ENCODE assay signal across 6 fruit fly cellular contexts in the genomic region with DNA sequence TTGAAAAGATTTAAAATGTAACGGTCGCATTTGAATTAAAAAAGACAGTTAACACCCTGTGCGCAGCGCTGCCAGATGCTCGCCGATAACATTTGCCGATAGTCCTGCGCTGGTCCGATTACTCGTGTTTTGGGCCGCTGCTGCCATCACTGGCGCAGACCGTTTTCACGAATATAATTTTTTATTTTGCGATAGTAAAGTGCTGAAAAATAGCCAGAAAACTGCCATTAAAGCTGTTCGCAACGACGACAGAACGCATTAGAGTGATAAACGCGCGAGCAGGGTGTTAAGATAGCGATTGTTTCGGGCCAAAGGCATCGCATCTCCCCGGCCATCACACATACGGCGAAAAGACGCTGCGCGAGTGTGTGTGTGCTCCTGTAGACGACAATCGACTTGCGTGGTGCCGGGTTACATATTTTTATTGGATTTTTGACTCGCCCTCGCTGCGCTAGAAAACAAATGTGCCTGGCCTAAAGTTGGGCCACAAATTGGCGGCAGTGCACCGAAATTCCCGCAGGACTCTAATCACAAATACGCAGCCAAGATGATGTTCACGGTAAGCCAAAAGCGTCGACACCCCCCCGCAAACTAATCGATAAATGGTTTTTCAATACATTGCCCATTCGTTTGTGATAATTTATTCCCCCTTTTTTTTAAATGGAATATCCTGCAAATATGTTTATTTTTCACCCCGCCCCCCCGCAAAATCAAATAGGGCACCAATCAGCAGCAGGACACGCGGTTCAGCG.
TF ChIP-seq lines count a peak whose summit lies in the region.

Gene Srrm1, plus strand, starts transcription at position 116 of the 752 bp plus-strand sequence.

- TF ChIP-seq CTCF in S2 (optimal IDR thresholded peaks at IDR 0.05; lab: Kevin White, UChicago): peak; percentile 21 to 55
- peak; percentile 67 for TF ChIP-seq CTCF in whole organism, embryonic (GFP tag; optimal IDR thresholded peaks at IDR 0.05; lab: Kevin White, UChicago)

TF ChIP-seq in whole organism, adult, 20 proteins besides CTCF, POLR2A, EP300 and RAD21:
- peak; percentile 24 for TF ChIP-seq Mnt (GFP tag; optimal IDR thresholded peaks at IDR 0.05; lab: Kevin White, UChicago)
- TF ChIP-seq CG1620 (GFP tag; optimal IDR thresholded peaks at IDR 0.05; lab: Kevin White, UChicago): peak; percentile 55
- TF ChIP-seq Crg-1 (GFP tag; optimal IDR thresholded peaks at IDR 0.05; lab: Kevin White, UChicago): peak; percentile 26
- no peak for TF ChIP-seq tj (GFP tag; optimal IDR thresholded peaks at IDR 0.05; lab: Kevin White, UChicago)
- peak; percentile 26 for TF ChIP-seq ovo (GFP tag; optimal IDR thresholded peaks at IDR 0.05; lab: Kevin White, UChicago)
- no peak for TF ChIP-seq CG5204 (GFP tag; optimal IDR thresholded peaks at IDR 0.05; lab: Kevin White, UChicago)
- peak; percentile 45 for TF ChIP-seq Hr96 (GFP tag; optimal IDR thresholded peaks at IDR 0.05; lab: Kevin White, UChicago)
- peak; percentile 26 for TF ChIP-seq toe (GFP tag; optimal IDR thresholded peaks at IDR 0.05; lab: Kevin White, UChicago)
- no peak for TF ChIP-seq Clk (GFP tag; optimal IDR thresholded peaks at IDR 0.05; lab: Kevin White, UChicago)
- peak; percentile 50 for TF ChIP-seq bab1 (GFP tag; optimal IDR thresholded peaks at IDR 0.05; lab: Kevin White, UChicago)

TF ChIP-seq in whole organism, embryonic, 481 proteins besides CTCF, POLR2A, EP300 and RAD21 (continues in another document):
- no peak for TF ChIP-seq pb (GFP tag; optimal IDR thresholded peaks at IDR 0.05; lab: Kevin White, UChicago)
- no peak for TF ChIP-seq Taf1 (GFP tag; IDR thresholded peaks at IDR 0.05; lab: Robert Waterston, UW)
- TF ChIP-seq Kr (GFP tag; optimal IDR thresholded peaks at IDR 0.05; lab: Kevin White, UChicago): no peak
- no peak for TF ChIP-seq Lpt (GFP tag; optimal IDR thresholded peaks at IDR 0.05; lab: Kevin White, UChicago)
- peak; percentile 20 for TF ChIP-seq Bteb2 (GFP tag; optimal IDR thresholded peaks at IDR 0.05; lab: Kevin White, UChicago)
- TF ChIP-seq CG7786 (GFP tag; optimal IDR thresholded peaks at IDR 0.05; lab: Kevin White, UChicago): peak; percentile 42
- TF ChIP-seq MBD-R2 (GFP tag; IDR thresholded peaks at IDR 0.05; lab: Robert Waterston, UW): peak; percentile 67
- peak; percentile 53 for TF ChIP-seq oc (tag; optimal IDR thresholded peaks at IDR 0.05; lab: Kevin White, UChicago)
- peak; percentile 28 for TF ChIP-seq bab2 (GFP tag; optimal IDR thresholded peaks at IDR 0.05; lab: Kevin White, UChicago)
- TF ChIP-seq jigr1 (GFP tag; IDR thresholded peaks at IDR 0.05; lab: Robert Waterston, UW): no peak
- no peak for TF ChIP-seq klu (GFP tag; IDR thresholded peaks at IDR 0.05; lab: Robert Waterston, UW)
- peak; percentile 85 for TF ChIP-seq CG17186 (GFP tag; optimal IDR thresholded peaks at IDR 0.05; lab: Kevin White, UChicago)
- no peak for TF ChIP-seq Blimp-1 (GFP tag; optimal IDR thresholded peaks at IDR 0.05; lab: Kevin White, UChicago)
- peak; percentile 81 for TF ChIP-seq CG3847 (GFP tag; IDR thresholded peaks at IDR 0.05; lab: Robert Waterston, UW)
- TF ChIP-seq vvl (GFP tag; IDR thresholded peaks at IDR 0.05; lab: Robert Waterston, UW): peak; percentile 69
- no peak for TF ChIP-seq Nf-YA (GFP tag; IDR thresholded peaks at IDR 0.05; lab: Robert Waterston, UW)
- TF ChIP-seq CG11504 (tag; optimal IDR thresholded peaks at IDR 0.05; lab: Kevin White, UChicago): peak; percentile 20
- TF ChIP-seq lmd (GFP tag; IDR thresholded peaks at IDR 0.05; lab: Robert Waterston, UW): no peak; the same call in 1 of the 2 replicates

TF ChIP-seq in whole organism, prepupa, 60 proteins besides CTCF, POLR2A, EP300 and RAD21 (continues in another document):
- TF ChIP-seq fd85E (GFP tag; optimal IDR thresholded peaks at IDR 0.05; lab: Kevin White, UChicago): no peak
- peak in 1 of 2 experiments; percentile 8 for TF ChIP-seq ss (GFP tag; optimal IDR thresholded peaks at IDR 0.05; lab: Kevin White, UChicago)
- peak; percentile 6 for TF ChIP-seq CG3919 (GFP tag; optimal IDR thresholded peaks at IDR 0.05; lab: Kevin White, UChicago)
- TF ChIP-seq Lpt (GFP tag; optimal IDR thresholded peaks at IDR 0.05; lab: Kevin White, UChicago): no peak
- no peak for TF ChIP-seq Ets21C (GFP tag; optimal IDR thresholded peaks at IDR 0.05; lab: Kevin White, UChicago)
- no peak for TF ChIP-seq OdsH (GFP tag; optimal IDR thresholded peaks at IDR 0.05; lab: Kevin White, UChicago)
- no peak for TF ChIP-seq CG6854 (GFP tag; optimal IDR thresholded peaks at IDR 0.05; lab: Kevin White, UChicago)
- TF ChIP-seq CG8119 (GFP tag; IDR thresholded peaks at IDR 0.05; lab: Robert Waterston, UW): no peak
- TF ChIP-seq dac (GFP tag; optimal IDR thresholded peaks at IDR 0.05; lab: Kevin White, UChicago): no peak
- no peak for TF ChIP-seq Hr38 (GFP tag; optimal IDR thresholded peaks at IDR 0.05; lab: Kevin White, UChicago)
- TF ChIP-seq esn (GFP tag; optimal IDR thresholded peaks at IDR 0.05; lab: Kevin White, UChicago): peak; percentile 40
- no peak for TF ChIP-seq CG4318 (GFP tag; optimal IDR thresholded peaks at IDR 0.05; lab: Kevin White, UChicago)
- TF ChIP-seq cyc (GFP tag; optimal IDR thresholded peaks at IDR 0.05; lab: Kevin White, UChicago): peak; percentile 24
- TF ChIP-seq Gug (GFP tag; IDR thresholded peaks at IDR 0.05; lab: Robert Waterston, UW): no peak
- TF ChIP-seq Sox102F (GFP tag; optimal IDR thresholded peaks at IDR 0.05; lab: Kevin White, UChicago): no peak
- peak; percentile 21 for TF ChIP-seq topi (GFP tag; optimal IDR thresholded peaks at IDR 0.05; lab: Kevin White, UChicago)
- peak; percentile 49 for TF ChIP-seq lz (GFP tag; optimal IDR thresholded peaks at IDR 0.05; lab: Kevin White, UChicago)
- TF ChIP-seq Met (GFP tag; optimal IDR thresholded peaks at IDR 0.05; lab: Kevin White, UChicago): peak; percentile 15
- TF ChIP-seq Eip78C (GFP tag; lab: Kevin White, UChicago): peak; percentile 2
- TF ChIP-seq CG11294 (GFP tag; IDR thresholded peaks at IDR 0.05; lab: Robert Waterston, UW): no peak

TF ChIP-seq in whole organism, pupa, 21 proteins besides CTCF, POLR2A, EP300 and RAD21:
- TF ChIP-seq EcR (GFP tag; optimal IDR thresholded peaks at IDR 0.05; lab: Kevin White, UChicago) (peak; percentile 15), CG32121 (GFP tag; IDR thresholded peaks at IDR 0.05; lab: Robert Waterston, UW) (no peak), CG4496 (GFP tag; IDR thresholded peaks at IDR 0.05; lab: Robert Waterston, UW) (peak; percentile 34; the same call in 1 of the 3 replicates)

TF ChIP-seq in whole organism, wandering third instar larva, 38 proteins besides CTCF, POLR2A, EP300 and RAD21:
- TF ChIP-seq psq (GFP tag; optimal IDR thresholded peaks at IDR 0.05; lab: Kevin White, UChicago) (no peak), Hr83 (GFP tag; optimal IDR thresholded peaks at IDR 0.05; lab: Kevin White, UChicago; ENCODE audit: poor library complexity, severe bottlenecking) (peak; percentile 87), woc (GFP tag; optimal IDR thresholded peaks at IDR 0.05; lab: Kevin White, UChicago) (no peak), OdsH (GFP tag; optimal IDR thresholded peaks at IDR 0.05; lab: Kevin White, UChicago) (no peak), fru (GFP tag; optimal IDR thresholded peaks at IDR 0.05; lab: Kevin White, UChicago) (peak; percentile 30), foxo (GFP tag; optimal IDR thresholded peaks at IDR 0.05; lab: Kevin White, UChicago) (peak in 1 of 2 experiments; percentile 50), pan (optimal IDR thresholded peaks at IDR 0.05; lab: Kevin White, UChicago) (no peak), CG9705 (GFP tag; optimal IDR thresholded peaks at IDR 0.05; lab: Kevin White, UChicago) (peak; percentile 32), Myc (optimal IDR thresholded peaks at IDR 0.05; lab: Kevin White, UChicago) (no peak), Dfd (GFP tag; optimal IDR thresholded peaks at IDR 0.05; lab: Kevin White, UChicago) (no peak), Sp1 (GFP tag; optimal IDR thresholded peaks at IDR 0.05; lab: Kevin White, UChicago) (peak; percentile 20), sv (GFP tag; optimal IDR thresholded peaks at IDR 0.05; lab: Kevin White, UChicago) (peak; percentile 21), h (GFP tag; optimal IDR thresholded peaks at IDR 0.05; lab: Kevin White, UChicago) (peak; percentile 33), rgr (GFP tag; optimal IDR thresholded peaks at IDR 0.05; lab: Kevin White, UChicago) (peak; percentile 46), ey (GFP tag; optimal IDR thresholded peaks at IDR 0.05; lab: Kevin White, UChicago) (peak; percentile 8), Hnf4 (GFP tag; optimal IDR thresholded peaks at IDR 0.05; lab: Kevin White, UChicago) (no peak)
TF ChIP-seq in whole organism, wandering third instar larva: peak in this region for 9.
